In the genomic region with DNA sequence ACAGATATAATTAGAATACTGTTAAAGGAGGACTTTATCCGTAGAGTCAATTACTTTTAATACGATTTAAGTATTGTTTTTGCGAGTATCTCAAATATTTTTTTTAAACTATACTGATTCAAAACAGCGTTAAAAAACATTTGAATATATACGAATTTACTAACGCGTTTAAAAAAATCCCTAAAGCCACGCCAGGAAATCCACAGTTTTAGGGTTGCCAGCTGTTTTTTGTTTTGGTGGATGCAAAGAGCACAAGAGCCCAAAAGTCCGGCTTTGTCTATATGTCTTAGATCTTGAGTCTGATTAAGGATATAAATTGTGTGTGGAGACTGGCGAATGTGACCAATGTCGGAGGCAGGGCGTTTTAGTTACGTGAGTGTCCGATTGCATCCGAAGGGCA, we compare ENCODE assay signal across 3 fruit fly cellular contexts.
TF ChIP-seq lines count a peak whose summit lies in the region.

No protein-coding gene starts in this region.

- no peak for TF ChIP-seq CTCF in whole organism, embryonic (GFP tag; optimal IDR thresholded peaks at IDR 0.05; lab: Kevin White, UChicago)

TF ChIP-seq in whole organism, adult, 20 proteins besides CTCF, POLR2A, EP300 and RAD21:
- TF ChIP-seq cic (GFP tag; optimal IDR thresholded peaks at IDR 0.05; lab: Kevin White, UChicago): no peak
- no peak for TF ChIP-seq CG11617 (GFP tag; optimal IDR thresholded peaks at IDR 0.05; lab: Kevin White, UChicago)
- TF ChIP-seq CG14711 (tag; optimal IDR thresholded peaks at IDR 0.05; lab: Kevin White, UChicago): peak; percentile 83
TF ChIP-seq in whole organism, adult: peak in this region for 1.

TF ChIP-seq in whole organism, embryonic, 481 proteins besides CTCF, POLR2A, EP300 and RAD21 (continues in another document):
- TF ChIP-seq Dad (GFP tag; optimal IDR thresholded peaks at IDR 0.05; lab: Kevin White, UChicago): no peak
- TF ChIP-seq CG10274 (GFP tag; optimal IDR thresholded peaks at IDR 0.05; lab: Kevin White, UChicago): no peak
- TF ChIP-seq Trl (optimal IDR thresholded peaks at IDR 0.05; lab: Kevin White, UChicago): no peak
- no peak for TF ChIP-seq Trl (GFP tag; optimal IDR thresholded peaks at IDR 0.05; lab: Kevin White, UChicago)
- TF ChIP-seq CG13287 (GFP tag; IDR thresholded peaks at IDR 0.05; lab: Robert Waterston, UW; ENCODE audit: partially characterized antibody): peak; percentile 13; the same call in 1 of the 2 replicates
- no peak for TF ChIP-seq GATAe (GFP tag; conservative IDR thresholded peaks at IDR 0.05; lab: Robert Waterston, UW)
- TF ChIP-seq Aef1 (GFP tag; IDR thresholded peaks at IDR 0.05; lab: Robert Waterston, UW): no peak
- TF ChIP-seq Atf3 (GFP tag; optimal IDR thresholded peaks at IDR 0.05; lab: Kevin White, UChicago): no peak
- peak; percentile 51 for TF ChIP-seq CG2116 (GFP tag; optimal IDR thresholded peaks at IDR 0.05; lab: Kevin White, UChicago)
- no peak for TF ChIP-seq CG12236 (GFP tag; optimal IDR thresholded peaks at IDR 0.05; lab: Kevin White, UChicago)
- TF ChIP-seq Dp (GFP tag; optimal IDR thresholded peaks at IDR 0.05; lab: Kevin White, UChicago): peak; percentile 46
- peak; percentile 24 for TF ChIP-seq phol (tag; optimal IDR thresholded peaks at IDR 0.05; lab: Kevin White, UChicago)
- no peak for TF ChIP-seq az2 (GFP tag; optimal IDR thresholded peaks at IDR 0.05; lab: Kevin White, UChicago)
- TF ChIP-seq lab (GFP tag; optimal IDR thresholded peaks at IDR 0.05; lab: Kevin White, UChicago): no peak
- no peak for TF ChIP-seq p53 (GFP tag; optimal IDR thresholded peaks at IDR 0.05; lab: Kevin White, UChicago)
- TF ChIP-seq pzg (GFP tag; optimal IDR thresholded peaks at IDR 0.05; lab: Kevin White, UChicago): peak; percentile 34
- TF ChIP-seq z (GFP tag; IDR thresholded peaks at IDR 0.05; lab: Robert Waterston, UW): no peak
- TF ChIP-seq MBD-R2 (GFP tag; IDR thresholded peaks at IDR 0.05; lab: Robert Waterston, UW): peak; percentile 53; the same call in 1 of the 2 replicates
- TF ChIP-seq CG30403 (GFP tag; optimal IDR thresholded peaks at IDR 0.05; lab: Kevin White, UChicago): no peak
- TF ChIP-seq CG4617 (GFP tag; optimal IDR thresholded peaks at IDR 0.05; lab: Kevin White, UChicago; ENCODE audit: borderline replicate concordance): peak; percentile 14
- TF ChIP-seq CG12769 (tag; optimal IDR thresholded peaks at IDR 0.05; lab: Kevin White, UChicago): no peak
- TF ChIP-seq CG2129 (GFP tag; IDR thresholded peaks at IDR 0.05; lab: Robert Waterston, UW; ENCODE audit: partially characterized antibody): no peak
- TF ChIP-seq CG17802 (tag; optimal IDR thresholded peaks at IDR 0.05; lab: Kevin White, UChicago): no peak
- no peak for TF ChIP-seq CG4820 (GFP tag; optimal IDR thresholded peaks at IDR 0.05; lab: Kevin White, UChicago)
- TF ChIP-seq pros (GFP tag; optimal IDR thresholded peaks at IDR 0.05; lab: Kevin White, UChicago): no peak
- TF ChIP-seq CG17385 (GFP tag; optimal IDR thresholded peaks at IDR 0.05; lab: Kevin White, UChicago): no peak
- no peak for TF ChIP-seq ewg (GFP tag; optimal IDR thresholded peaks at IDR 0.05; lab: Kevin White, UChicago)
- TF ChIP-seq Nf-YC (tag; optimal IDR thresholded peaks at IDR 0.05; lab: Kevin White, UChicago): peak; percentile 2
- peak; percentile 19 for TF ChIP-seq BEAF-32 (GFP tag; optimal IDR thresholded peaks at IDR 0.05; lab: Kevin White, UChicago)
- no peak for TF ChIP-seq TFAM (GFP tag; optimal IDR thresholded peaks at IDR 0.05; lab: Kevin White, UChicago)
- TF ChIP-seq trem (tag; optimal IDR thresholded peaks at IDR 0.05; lab: Kevin White, UChicago): peak; percentile 42
- TF ChIP-seq Deaf1 (tag; optimal IDR thresholded peaks at IDR 0.05; lab: Kevin White, UChicago): no peak
- peak; percentile 8 for TF ChIP-seq CG14710 (tag; optimal IDR thresholded peaks at IDR 0.05; lab: Kevin White, UChicago)
- TF ChIP-seq amos (GFP tag; IDR thresholded peaks at IDR 0.05; lab: Robert Waterston, UW; ENCODE audit: partially characterized antibody): no peak
- TF ChIP-seq CG15514 (GFP tag; optimal IDR thresholded peaks at IDR 0.05; lab: Kevin White, UChicago): peak; percentile 87
- peak; percentile 90 for TF ChIP-seq stwl (tag; optimal IDR thresholded peaks at IDR 0.05; lab: Kevin White, UChicago)
- TF ChIP-seq Abd-B (GFP tag; optimal IDR thresholded peaks at IDR 0.05; lab: Kevin White, UChicago): no peak
- no peak for TF ChIP-seq sug (tag; optimal IDR thresholded peaks at IDR 0.05; lab: Kevin White, UChicago)
- TF ChIP-seq Usf (GFP tag; optimal IDR thresholded peaks at IDR 0.05; lab: Kevin White, UChicago): no peak
- TF ChIP-seq Dip3 (GFP tag; optimal IDR thresholded peaks at IDR 0.05; lab: Kevin White, UChicago): no peak
- no peak for TF ChIP-seq slou (GFP tag; optimal IDR thresholded peaks at IDR 0.05; lab: Kevin White, UChicago)
- TF ChIP-seq gt (GFP tag; IDR thresholded peaks at IDR 0.05; lab: Robert Waterston, UW): no peak

TF ChIP-seq in whole organism, prepupa, 60 proteins besides CTCF, POLR2A, EP300 and RAD21:
- TF ChIP-seq svp (GFP tag; lab: Kevin White, UChicago) (peak; percentile 64), CG6163 (GFP tag; IDR thresholded peaks at IDR 0.05; lab: Robert Waterston, UW) (no peak), CG6792 (GFP tag; optimal IDR thresholded peaks at IDR 0.05; lab: Kevin White, UChicago) (no peak), fd85E (GFP tag; optimal IDR thresholded peaks at IDR 0.05; lab: Kevin White, UChicago) (no peak), Lpt (GFP tag; optimal IDR thresholded peaks at IDR 0.05; lab: Kevin White, UChicago) (no peak), net (GFP tag; optimal IDR thresholded peaks at IDR 0.05; lab: Kevin White, UChicago) (no peak), topi (GFP tag; optimal IDR thresholded peaks at IDR 0.05; lab: Kevin White, UChicago) (peak; percentile 8), Hr4 (GFP tag; optimal IDR thresholded peaks at IDR 0.05; lab: Kevin White, UChicago) (no peak), ss (GFP tag; optimal IDR thresholded peaks at IDR 0.05; lab: Kevin White, UChicago) (no peak), CG1621 (tag; optimal IDR thresholded peaks at IDR 0.05; lab: Kevin White, UChicago) (peak; percentile 65), esn (GFP tag; optimal IDR thresholded peaks at IDR 0.05; lab: Kevin White, UChicago) (no peak), Eip78C (GFP tag; lab: Kevin White, UChicago) (peak; percentile 81), CG32006 (GFP tag; optimal IDR thresholded peaks at IDR 0.05; lab: Kevin White, UChicago) (no peak), Eip75B (GFP tag; optimal IDR thresholded peaks at IDR 0.05; lab: Kevin White, UChicago) (no peak)
